Worm (Caenorhabditis elegans) whole organism, early embryonic: ENCODE measurements around the gene C07E3.10.

Source experiments
- B0310.2 ChIP-seq: sonication (generic microtip); optimal IDR thresholded peaks from 2 replicates; lab custom pipeline; 2016; ENCODE audit warnings: mild to moderate bottlenecking, missing genetic modification characterization, missing compliant biosample characterization
- aly-1 ChIP-seq: sonication (generic microtip); optimal IDR thresholded peaks from 2 replicates; lab custom pipeline; 2016; ENCODE audit warnings: missing genetic modification characterization, missing compliant biosample characterization
- ama-1 ChIP-seq: fragments of 150-350 bp; optimal IDR thresholded peaks from 2 replicates; lab custom pipeline; 2014
- ceh-13 ChIP-seq: fragments of 200-800 bp; sonication (Bioruptor generic); optimal IDR thresholded peaks from 2 replicates; lab custom pipeline; 2018; ENCODE audit warnings: mild to moderate bottlenecking, missing genetic modification characterization, missing compliant biosample characterization
- ceh-36 ChIP-seq: sonication (generic microtip); optimal IDR thresholded peaks from 2 replicates; lab custom pipeline; 2016; ENCODE audit warnings: missing genetic modification characterization, inconsistent platforms, missing compliant biosample characterization
- ets-7 ChIP-seq: sonication (generic microtip); optimal IDR thresholded peaks from 2 replicates; lab custom pipeline; 2016; ENCODE audit warnings: missing genotype, missing genetic modification characterization, missing compliant biosample characterization
- flt-1 ChIP-seq: fragments of 200-800 bp; sonication (Bioruptor generic); IDR thresholded peaks from 2 replicates; pipeline ENCODE4 v1.3.6; 2022; ENCODE audit warnings: missing genetic modification characterization, missing compliant biosample characterization
- hmg-4 ChIP-seq: fragments of 200-800 bp; sonication (Bioruptor generic); optimal IDR thresholded peaks from 2 replicates; lab custom pipeline; 2018; ENCODE audit warnings: mild to moderate bottlenecking, missing genetic modification characterization, missing compliant biosample characterization
- pes-1 ChIP-seq: fragments of 200-800 bp; sonication (Bioruptor generic); IDR thresholded peaks from 2 replicates; pipeline ENCODE4 v1.3.6; 2022; ENCODE audit warnings: missing genetic modification reagents, missing genetic modification characterization, missing compliant biosample characterization
- scrt-1 ChIP-seq: fragments of 200-800 bp; sonication (Bioruptor generic); IDR thresholded peaks from 2 replicates; pipeline ENCODE4 v1.3.6; 2022; ENCODE audit warnings: missing genetic modification characterization, missing compliant biosample characterization
- sea-1 ChIP-seq: fragments of 200-800 bp; sonication (Bioruptor generic); conservative IDR thresholded peaks from 2 replicates; pipeline ENCODE4 v1.3.6; 2022; ENCODE audit warnings: missing genetic modification characterization, missing compliant biosample characterization

- TF ChIP-seq aly-1 (no peak), ama-1 (lab: Kevin White, UChicago) (no peak), sea-1 (GFP tag; lab: Robert Waterston, UW) (no peak), pes-1 (GFP tag; lab: Robert Waterston, UW) (no peak), ceh-13 (no peak), ets-7 (tag; lab: Kevin White, UChicago) (no peak), flt-1 (no peak), B0310.2 (tag; lab: Kevin White, UChicago) (no peak), hmg-4 (no peak), ceh-36 (no peak), scrt-1 (GFP tag; lab: Robert Waterston, UW) (no peak)
These were observed 29.2 kb upstream of the C07E3.10 start, which contains the start of gene M02G9.4 for ce11 chrII:10317007-10317406.
